Fruit fly (Drosophila melanogaster): Measurements from ENCODE around the gene CG5355.

DNA sequence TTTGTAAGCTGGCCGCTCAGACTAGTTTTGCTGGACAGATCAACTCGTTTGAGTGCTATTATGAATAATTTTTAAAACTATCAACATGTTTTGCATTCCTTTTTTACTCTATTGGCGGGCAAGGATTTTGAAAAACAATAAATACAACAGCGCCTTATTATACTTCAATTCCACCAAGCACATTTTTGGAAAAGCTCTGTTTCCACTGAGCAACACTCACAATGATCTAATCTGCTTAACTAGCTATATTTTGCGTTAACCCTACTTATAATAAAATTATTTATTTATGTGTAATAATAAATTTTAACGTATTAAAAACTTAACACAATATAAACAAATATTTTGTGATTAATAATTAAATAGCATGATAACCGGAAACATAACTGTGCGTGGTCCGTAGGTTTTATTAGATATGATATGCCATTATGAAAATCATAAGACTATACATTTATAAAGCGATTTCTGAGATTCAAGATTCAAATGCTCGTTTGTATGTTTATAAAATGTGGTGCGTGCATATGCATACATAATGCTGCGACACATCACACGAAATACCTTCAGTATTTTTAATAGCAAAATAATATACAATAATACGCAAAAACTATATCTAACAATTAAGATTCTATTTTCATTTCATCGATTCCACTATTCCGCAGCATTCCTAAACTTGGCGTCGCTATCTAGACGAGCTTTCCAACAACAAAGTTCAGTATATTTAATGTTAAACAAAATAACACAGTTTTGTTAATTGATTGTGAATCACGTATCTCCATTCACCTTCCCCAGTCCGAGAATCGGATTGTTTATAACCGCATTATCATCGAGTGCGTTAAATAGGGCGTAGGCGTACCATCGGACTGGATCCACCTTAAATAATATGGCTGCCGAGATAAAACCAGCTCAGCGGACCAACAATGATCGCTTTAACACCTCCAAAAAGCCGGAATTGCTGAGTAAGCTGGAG, 9.7 kb upstream of the CG5355 start, which contains the start of the genes pie and Wdfy2:
- TF ChIP-seq Eip75B (GFP tag; optimal IDR thresholded peaks at IDR 0.05), result no peak
- no peak for TF ChIP-seq eg (GFP tag; IDR thresholded peaks at IDR 0.05)
- no peak for TF ChIP-seq CG8319 (GFP tag; optimal IDR thresholded peaks at IDR 0.05)
- no peak for TF ChIP-seq fd85E (GFP tag; optimal IDR thresholded peaks at IDR 0.05)
